Worm (Caenorhabditis elegans) whole organism, late embryonic: ENCODE results near the gene F53B3.6.

Source experiments
- C38D4.7 ChIP-seq: fragments of 200-800 bp; sonication (Bioruptor generic); optimal IDR thresholded peaks from 2 replicates; lab custom pipeline; 2018; ENCODE audit warnings: mild to moderate bottlenecking, missing genetic modification characterization, moderate library complexity, missing compliant biosample characterization
- K09A11.1 ChIP-seq: sonication (generic microtip); optimal IDR thresholded peaks from 2 replicates; lab custom pipeline; 2017; ENCODE audit warnings: antibody characterized with exemption, mild to moderate bottlenecking, missing genetic modification characterization, missing compliant biosample characterization; ENCODE audit not compliant: insufficient read depth
- ceh-19 ChIP-seq: fragments of 200-800 bp; sonication (Bioruptor generic); optimal IDR thresholded peaks from 2 replicates; lab custom pipeline; 2018; ENCODE audit warnings: mild to moderate bottlenecking, missing genetic modification characterization, missing compliant biosample characterization
- ceh-6 ChIP-seq: fragments of 200-800 bp; sonication (Bioruptor generic); optimal IDR thresholded peaks from 2 replicates; lab custom pipeline; 2018; ENCODE audit warnings: mild to moderate bottlenecking, missing genetic modification characterization, missing compliant biosample characterization
- dmd-4 ChIP-seq: sonication (generic microtip); optimal IDR thresholded peaks from 2 replicates; lab custom pipeline; 2016; ENCODE audit warnings: borderline replicate concordance, missing genetic modification characterization, missing compliant biosample characterization
- dve-1 ChIP-seq: sonication (generic microtip); optimal IDR thresholded peaks from 2 replicates; lab custom pipeline; 2017; ENCODE audit warnings: antibody characterized with exemption, mild to moderate bottlenecking, missing genetic modification characterization, missing compliant biosample characterization
- elt-4 ChIP-seq: sonication (generic microtip); optimal IDR thresholded peaks from 2 replicates; lab custom pipeline; 2016; ENCODE audit warnings: missing genetic modification characterization, missing compliant biosample characterization
- ets-4 ChIP-seq: sonication (generic microtip); optimal IDR thresholded peaks from 2 replicates; lab custom pipeline; 2016; ENCODE audit warnings: missing genetic modification characterization, missing compliant biosample characterization
- hlh-13 ChIP-seq: fragments of 200-800 bp; sonication (Bioruptor generic); optimal IDR thresholded peaks from 2 replicates; lab custom pipeline; 2018; ENCODE audit warnings: mild to moderate bottlenecking, missing genetic modification characterization, missing compliant biosample characterization
- hlh-8 ChIP-seq: sonication (generic microtip); optimal IDR thresholded peaks from 2 replicates; lab custom pipeline; 2016; ENCODE audit warnings: missing genotype, missing genetic modification characterization, missing compliant biosample characterization
- nhr-11 ChIP-seq: fragments of 150-350 bp; optimal IDR thresholded peaks from 2 replicates; lab custom pipeline; 2014; ENCODE audit warnings: missing biosample characterization, missing genetic modification characterization
- pat-9 ChIP-seq: fragments of 200-800 bp; sonication (Bioruptor generic); optimal IDR thresholded peaks from 2 replicates; lab custom pipeline; 2018; ENCODE audit warnings: mild to moderate bottlenecking, missing genetic modification characterization, moderate library complexity, missing compliant biosample characterization
- pha-4 ChIP-seq: fragments of 150-350 bp; optimal IDR thresholded peaks from 2 replicates; lab custom pipeline; 2018; ENCODE audit warnings: missing biosample characterization, missing genetic modification reagents, missing genetic modification characterization

DNA sequence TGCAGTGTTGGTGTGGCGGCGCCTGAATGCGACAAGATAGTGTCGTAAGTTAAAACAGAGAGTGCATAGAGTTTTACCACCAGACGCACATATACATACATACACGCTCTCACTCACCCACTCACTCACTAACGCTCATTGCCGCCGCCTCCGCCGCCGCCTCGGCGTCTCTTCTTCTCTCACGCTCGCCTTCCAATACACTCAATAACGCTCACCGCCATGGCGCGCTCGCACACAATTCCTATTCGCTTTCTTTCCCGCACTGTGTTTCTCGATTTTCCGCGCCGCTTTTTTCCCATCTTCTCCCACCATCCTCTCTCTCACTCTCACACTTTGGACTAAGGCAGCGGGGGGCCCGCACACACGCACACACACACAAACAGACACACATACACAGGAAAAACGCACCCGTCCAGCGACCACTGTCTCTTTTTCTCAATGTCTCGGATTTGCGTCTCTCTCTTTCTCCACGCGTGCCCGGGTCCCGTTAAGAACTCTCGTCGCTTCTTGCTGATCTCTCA, 11.6 kb upstream of the F53B3.6 start, which contains the start of gene kin-29:
- peak; percentile 80 for TF ChIP-seq ceh-19 (GFP tag; lab: Kevin White, UChicago)
- peak; percentile 68 for TF ChIP-seq dve-1 (tag; lab: Kevin White, UChicago)
- peak; percentile 52 for TF ChIP-seq ceh-6
- TF ChIP-seq dmd-4, result peak; percentile 65
- TF ChIP-seq C38D4.7, result peak; percentile 5
- peak; percentile 61 for TF ChIP-seq ets-4 (tag; lab: Kevin White, UChicago)
- peak; percentile 62 for TF ChIP-seq pat-9
- TF ChIP-seq hlh-8 (tag; lab: Kevin White, UChicago), result peak; percentile 76
- TF ChIP-seq hlh-13 (GFP tag; lab: Kevin White, UChicago), result no peak
- no peak for TF ChIP-seq pha-4 (tag; lab: Kevin White, UChicago)
- no peak for TF ChIP-seq K09A11.1 (tag; lab: Kevin White, UChicago)
- TF ChIP-seq elt-4 (tag; lab: Kevin White, UChicago), result no peak
- TF ChIP-seq nhr-11, result no peak
